Worm (Caenorhabditis elegans) whole organism, L2 larva: ENCODE results near the gene smex-2.

Experiments
- F13H6.1 ChIP-seq: sonication (generic microtip); optimal IDR thresholded peaks from 2 replicates; lab custom pipeline; 2016; ENCODE audit warnings: missing genetic modification characterization, missing compliant biosample characterization
- R02D3.7 ChIP-seq: fragments of 150-350 bp; optimal IDR thresholded peaks from 2 replicates; lab custom pipeline; 2014; ENCODE audit warnings: missing biosample characterization, missing genetic modification characterization
- alr-1 ChIP-seq: fragments of 150-350 bp; optimal IDR thresholded peaks from 2 replicates; lab custom pipeline; 2014; ENCODE audit warnings: missing biosample characterization, missing genetic modification characterization
- aly-2 ChIP-seq: fragments of 150-350 bp; optimal IDR thresholded peaks from 2 replicates; lab custom pipeline; 2014; ENCODE audit warnings: missing biosample characterization, missing genetic modification characterization
- blmp-1 ChIP-seq: sonication (generic microtip); optimal IDR thresholded peaks from 2 replicates; lab custom pipeline; 2017; ENCODE audit warnings: missing genetic modification characterization, mild to moderate bottlenecking, missing compliant biosample characterization, antibody characterized with exemption, moderate library complexity; ENCODE audit not compliant: insufficient read depth
- ceh-16 ChIP-seq: fragments of 150-350 bp; optimal IDR thresholded peaks from 2 replicates; lab custom pipeline; 2014; ENCODE audit warnings: missing biosample characterization, missing genetic modification characterization
- ceh-82 ChIP-seq: fragments of 150-350 bp; optimal IDR thresholded peaks from 2 replicates; lab custom pipeline; 2014; ENCODE audit warnings: missing biosample characterization, missing genetic modification characterization
- dmd-4 ChIP-seq: sonication (generic microtip); optimal IDR thresholded peaks from 2 replicates; lab custom pipeline; 2017; ENCODE audit warnings: missing biosample characterization, missing genetic modification characterization
- elt-1 ChIP-seq: fragments of 150-350 bp; optimal IDR thresholded peaks from 2 replicates; lab custom pipeline; 2014; ENCODE audit warnings: missing biosample characterization, missing genetic modification characterization
- elt-3 ChIP-seq: sonication (generic microtip); optimal IDR thresholded peaks from 2 replicates; lab custom pipeline; 2017; ENCODE audit warnings: missing biosample characterization, missing genetic modification characterization
- fos-1 ChIP-seq: fragments of 150-350 bp; optimal IDR thresholded peaks from 2 replicates; lab custom pipeline; 2014; ENCODE audit warnings: missing biosample characterization, missing genetic modification characterization
- gmeb-1 ChIP-seq: fragments of 150-350 bp; optimal IDR thresholded peaks from 2 replicates; lab custom pipeline; 2014; ENCODE audit warnings: missing biosample characterization, missing genetic modification characterization
- lin-11 ChIP-seq: fragments of 150-350 bp; sonication (generic microtip); optimal IDR thresholded peaks from 2 replicates; lab custom pipeline; 2014; ENCODE audit warnings: missing biosample characterization, missing genetic modification characterization, inconsistent platforms, mixed read lengths
- mab-5 ChIP-seq: fragments of 150-350 bp; optimal IDR thresholded peaks from 2 replicates; lab custom pipeline; 2014; ENCODE audit warnings: missing biosample characterization, missing genetic modification characterization
- mbf-1 ChIP-seq: sonication (generic microtip); optimal IDR thresholded peaks from 2 replicates; lab custom pipeline; 2017; ENCODE audit warnings: missing biosample characterization, missing genetic modification characterization
- mdl-1 ChIP-seq, 2 experiments: fragments of 150-350 bp in 1 of 2; sonication (generic microtip) in 1 of 2; optimal IDR thresholded peaks; 2 replicates each; lab custom pipeline; 2017; ENCODE audit warnings: missing biosample characterization in 2 of 2, missing genetic modification characterization in 2 of 2
- nhr-11 ChIP-seq: fragments of 150-350 bp; optimal IDR thresholded peaks from 2 replicates; lab custom pipeline; 2014; ENCODE audit warnings: missing biosample characterization, missing genetic modification characterization
- nhr-12 ChIP-seq: fragments of 150-350 bp; optimal IDR thresholded peaks from 2 replicates; lab custom pipeline; 2014; ENCODE audit warnings: missing biosample characterization, missing genetic modification characterization
- nhr-129 ChIP-seq: fragments of 150-350 bp; optimal IDR thresholded peaks from 2 replicates; lab custom pipeline; 2014; ENCODE audit warnings: missing biosample characterization, missing genetic modification characterization
- nhr-21 ChIP-seq: fragments of 150-350 bp; optimal IDR thresholded peaks from 2 replicates; lab custom pipeline; 2014; ENCODE audit warnings: missing biosample characterization, missing genetic modification characterization
- nhr-23 ChIP-seq: fragments of 150-350 bp; optimal IDR thresholded peaks from 2 replicates; lab custom pipeline; 2014; ENCODE audit warnings: missing biosample characterization, missing genetic modification reagents, missing genetic modification characterization
- nhr-237 ChIP-seq: fragments of 150-350 bp; optimal IDR thresholded peaks from 2 replicates; lab custom pipeline; 2014; ENCODE audit warnings: missing biosample characterization, missing genetic modification characterization
- nhr-25 ChIP-seq: fragments of 150-350 bp; sonication (generic microtip); optimal IDR thresholded peaks from 3 replicates; lab custom pipeline; 2014; ENCODE audit warnings: missing biosample characterization, missing genetic modification characterization
- nhr-6 ChIP-seq: fragments of 150-350 bp; optimal IDR thresholded peaks from 2 replicates; lab custom pipeline; 2014; ENCODE audit warnings: missing biosample characterization, missing genetic modification characterization
- nhr-77 ChIP-seq: fragments of 150-350 bp; optimal IDR thresholded peaks from 2 replicates; lab custom pipeline; 2014; ENCODE audit warnings: missing biosample characterization, missing genetic modification characterization
- peb-1 ChIP-seq: fragments of 150-350 bp; optimal IDR thresholded peaks from 2 replicates; lab custom pipeline; 2014; ENCODE audit warnings: missing biosample characterization, missing genetic modification characterization
- sem-4 ChIP-seq: fragments of 150-350 bp; optimal IDR thresholded peaks from 2 replicates; lab custom pipeline; 2014; ENCODE audit warnings: missing biosample characterization, missing genetic modification reagents, missing genetic modification characterization
- sma-9 ChIP-seq, 2 experiments: fragments of 150-350 bp in 1 of 2; sonication (generic microtip) in 1 of 2; optimal IDR thresholded peaks; 2 replicates each; lab custom pipeline; 2014 to 2016; ENCODE audit warnings: missing genetic modification characterization in 2 of 2, mild to moderate bottlenecking in 1 of 2, missing biosample characterization in 1 of 2, missing compliant biosample characterization in 1 of 2, missing genetic modification reagents in 1 of 2, moderate library complexity in 1 of 2
- unc-39 ChIP-seq: fragments of 150-350 bp; optimal IDR thresholded peaks from 2 replicates; lab custom pipeline; 2014; ENCODE audit warnings: missing biosample characterization, missing genetic modification characterization
- unc-62 ChIP-seq: fragments of 150-350 bp; optimal IDR thresholded peaks from 2 replicates; lab custom pipeline; 2014; ENCODE audit warnings: missing biosample characterization, missing genetic modification reagents, missing genetic modification characterization
- ztf-1 ChIP-seq: fragments of 200-800 bp; sonication (Bioruptor generic); conservative IDR thresholded peaks from 2 replicates; pipeline ENCODE4 v1.3.6; 2022; ENCODE audit warnings: missing genetic modification characterization, missing compliant biosample characterization
- ztf-4 ChIP-seq: fragments of 150-350 bp; optimal IDR thresholded peaks from 2 replicates; lab custom pipeline; 2014; ENCODE audit warnings: missing biosample characterization, missing genetic modification characterization

smex-2 gene

ce11 chrX:2071392-2072001 lies 32.2 kb upstream of the smex-2 start (continued):
- TF ChIP-seq nhr-23 (tag; lab: Kevin White, UChicago) (no peak), elt-1 (no peak), dmd-4 (tag; lab: Kevin White, UChicago) (no peak), nhr-77 (tag; lab: Kevin White, UChicago) (no peak)

- peak; percentile 14 for TF ChIP-seq nhr-129
- TF ChIP-seq fos-1 (tag; lab: Kevin White, UChicago): peak; percentile 14
- TF ChIP-seq aly-2: no peak
These were observed 31.2 kb upstream of the smex-2 start, which contains the start of gene acl-4 for ce11 chrX:2070418-2070996. Gene acl-4 (minus strand): TSS chrX:2070444.

- no peak for TF ChIP-seq unc-62
- TF ChIP-seq unc-39: no peak
- TF ChIP-seq fos-1 (tag; lab: Kevin White, UChicago): peak; percentile 20
- peak; percentile 35 for TF ChIP-seq sma-9 (GFP tag; optimal IDR thresholded peaks at IDR 0.05; lab: Kevin White, UChicago)
- no peak for TF ChIP-seq sma-9 (tag; optimal IDR thresholded peaks at IDR 0.05; lab: Kevin White, UChicago)
These were observed 29.0 kb upstream of the smex-2 start for ce11 chrX:2068294-2068693.

- TF ChIP-seq sem-4 (no peak), elt-3 (no peak), R02D3.7 (tag; lab: Kevin White, UChicago) (no peak), mdl-1 (tag; optimal IDR thresholded peaks at IDR 0.05; lab: Kevin White, UChicago) (no peak), ceh-82 (tag; lab: Kevin White, UChicago) (no peak), nhr-237 (tag; lab: Kevin White, UChicago) (no peak), sma-9 (GFP tag; optimal IDR thresholded peaks at IDR 0.05; lab: Kevin White, UChicago) (no peak), sma-9 (tag; optimal IDR thresholded peaks at IDR 0.05; lab: Kevin White, UChicago) (no peak), blmp-1 (tag; lab: Kevin White, UChicago) (no peak), alr-1 (tag; lab: Kevin White, UChicago) (no peak), mbf-1 (tag; lab: Kevin White, UChicago) (no peak), F13H6.1 (tag; lab: Kevin White, UChicago) (no peak), unc-39 (no peak), nhr-6 (tag; lab: Kevin White, UChicago) (no peak), nhr-25 (tag; lab: Kevin White, UChicago) (no peak)
- TF ChIP-seq, all 48 proteins: peak for 0
These were observed 25.5 kb upstream of the smex-2 start, which contains the start of gene F49H12.7 for ce11 chrX:2064730-2065129. Gene F49H12.7 (plus strand): TSS chrX:2065030.

ce11 chrX:2051602-2052001 lies 12.3 kb upstream of the smex-2 start, which contains the start of gene Y102A11A.1:
Gene Y102A11A.1 (plus strand): TSS chrX:2051824.
- no peak for TF ChIP-seq unc-39
- TF ChIP-seq mbf-1 (tag; lab: Kevin White, UChicago): no peak
- peak; percentile 23 for TF ChIP-seq fos-1 (tag; lab: Kevin White, UChicago)
- TF ChIP-seq gmeb-1 (tag; lab: Kevin White, UChicago): no peak
- no peak for TF ChIP-seq ztf-1 (GFP tag; lab: Robert Waterston, UW)
- no peak for TF ChIP-seq nhr-129
- no peak for TF ChIP-seq ceh-16 (tag; lab: Kevin White, UChicago)

- TF ChIP-seq elt-1 (no peak), nhr-77 (tag; lab: Kevin White, UChicago) (no peak), unc-39 (no peak), nhr-23 (tag; lab: Kevin White, UChicago) (no peak), nhr-237 (tag; lab: Kevin White, UChicago) (no peak), nhr-129 (no peak), ztf-4 (tag; lab: Kevin White, UChicago) (no peak), blmp-1 (tag; lab: Kevin White, UChicago) (no peak)
These were observed 11.0 kb upstream of the smex-2 start for ce11 chrX:2050212-2050611.

ce11 chrX:2048865-2049405 lies 9.7 kb upstream of the smex-2 start:
- TF ChIP-seq nhr-21 (tag; lab: Kevin White, UChicago) (no peak), nhr-23 (tag; lab: Kevin White, UChicago) (no peak), nhr-11 (tag; lab: Kevin White, UChicago) (no peak), nhr-237 (tag; lab: Kevin White, UChicago) (no peak), aly-2 (no peak), mab-5 (no peak), lin-11 (tag; lab: Kevin White, UChicago) (no peak), blmp-1 (tag; lab: Kevin White, UChicago) (no peak), peb-1 (no peak), ceh-16 (tag; lab: Kevin White, UChicago) (no peak), nhr-12 (tag; lab: Kevin White, UChicago) (no peak), ztf-4 (tag; lab: Kevin White, UChicago) (no peak), ceh-82 (tag; lab: Kevin White, UChicago) (no peak)
